Worm (Caenorhabditis elegans) whole organism, young adult: ENCODE data around the gene rde-4.

Experiments used
- B0019.2 ChIP-seq: fragments of 200-800 bp; sonication (Bioruptor generic); conservative IDR thresholded peaks from 2 replicates; pipeline ENCODE4 v1.3.6; 2022; ENCODE audit warnings: missing genetic modification reagents, missing genetic modification characterization, missing compliant biosample characterization
- B0035.1 ChIP-seq: sonication (generic microtip); optimal IDR thresholded peaks from 2 replicates; lab custom pipeline; 2016; ENCODE audit warnings: missing genetic modification characterization, mild to moderate bottlenecking, missing compliant biosample characterization, missing genotype, missing genetic modification reagents
- B0261.1 ChIP-seq: sonication (generic microtip); optimal IDR thresholded peaks from 2 replicates; lab custom pipeline; 2016; ENCODE audit warnings: mild to moderate bottlenecking, missing genetic modification characterization, moderate library complexity, missing compliant biosample characterization
- B0336.3 ChIP-seq: fragments of 200-800 bp; sonication (Bioruptor generic); IDR thresholded peaks from 2 replicates; pipeline ENCODE4 v1.3.6; 2022; ENCODE audit warnings: missing genetic modification characterization, missing compliant biosample characterization
- C17E4.6 ChIP-seq: fragments of 200-800 bp; sonication (Bioruptor generic); IDR thresholded peaks from 2 replicates; pipeline ENCODE4 v1.3.6; 2022; ENCODE audit warnings: missing genetic modification reagents, missing genetic modification characterization, missing compliant biosample characterization
- F22D6.2 ChIP-seq: sonication (generic microtip); optimal IDR thresholded peaks from 2 replicates; lab custom pipeline; 2016; ENCODE audit warnings: mild to moderate bottlenecking, missing genetic modification characterization, missing compliant biosample characterization
- F23B12.7 ChIP-seq: sonication (generic microtip); optimal IDR thresholded peaks from 2 replicates; lab custom pipeline; 2017; ENCODE audit warnings: missing genetic modification characterization, mild to moderate bottlenecking, missing compliant biosample characterization, antibody characterized with exemption, moderate library complexity; ENCODE audit not compliant: insufficient read depth
- F39B2.1 ChIP-seq: fragments of 200-800 bp; sonication (Bioruptor generic); IDR thresholded peaks from 2 replicates; pipeline ENCODE4 v1.3.6; 2022; ENCODE audit warnings: missing genetic modification reagents, missing genetic modification characterization, missing compliant biosample characterization
- K11D2.4 ChIP-seq: fragments of 200-800 bp; sonication (Bioruptor generic); IDR thresholded peaks from 2 replicates; pipeline ENCODE4 v1.3.6; 2022; ENCODE audit warnings: missing genetic modification reagents, missing genetic modification characterization, missing compliant biosample characterization
- K12H6.12 ChIP-seq: fragments of 200-800 bp; sonication (Bioruptor generic); optimal IDR thresholded peaks from 2 replicates; lab custom pipeline; 2018; ENCODE audit warnings: mild to moderate bottlenecking, missing genetic modification characterization, missing compliant biosample characterization
- Y79H2A.3 ChIP-seq: fragments of 200-800 bp; sonication (Bioruptor generic); conservative IDR thresholded peaks from 2 replicates; pipeline ENCODE4 v1.3.6; 2022; ENCODE audit warnings: missing genetic modification reagents, missing genetic modification characterization, missing compliant biosample characterization
- aptf-2 ChIP-seq: fragments of 200-800 bp; sonication (Bioruptor generic); conservative IDR thresholded peaks from 2 replicates; pipeline ENCODE4 v1.3.6; 2022; ENCODE audit warnings: missing genetic modification reagents, missing genetic modification characterization, missing compliant biosample characterization
- atf-7 ChIP-seq: sonication (generic microtip); optimal IDR thresholded peaks from 2 replicates; lab custom pipeline; 2017; ENCODE audit warnings: mild to moderate bottlenecking, missing genetic modification characterization, missing compliant biosample characterization
- athp-1 ChIP-seq: sonication (generic microtip); optimal IDR thresholded peaks from 2 replicates; lab custom pipeline; 2017; ENCODE audit warnings: mild to moderate bottlenecking, missing genetic modification characterization, missing compliant biosample characterization
- attf-6 ChIP-seq: fragments of 200-800 bp; sonication (Bioruptor generic); IDR thresholded peaks from 2 replicates; pipeline ENCODE4 v1.3.6; 2022; ENCODE audit warnings: missing genetic modification reagents, missing genetic modification characterization, missing compliant biosample characterization
- ceh-40 ChIP-seq: fragments of 200-800 bp; sonication (Bioruptor generic); IDR thresholded peaks from 2 replicates; pipeline ENCODE4 v1.3.6; 2022; ENCODE audit warnings: missing genetic modification characterization, missing compliant biosample characterization
- ceh-79 ChIP-seq: sonication (generic microtip); optimal IDR thresholded peaks from 2 replicates; lab custom pipeline; 2017; ENCODE audit warnings: mild to moderate bottlenecking, missing genetic modification characterization, missing compliant biosample characterization
- die-1 ChIP-seq: sonication (generic microtip); optimal IDR thresholded peaks from 2 replicates; lab custom pipeline; 2016; ENCODE audit warnings: missing genotype, mild to moderate bottlenecking, missing genetic modification characterization, missing compliant biosample characterization
- efl-1 ChIP-seq: fragments of 150-350 bp; optimal IDR thresholded peaks from 2 replicates; lab custom pipeline; 2014; ENCODE audit warnings: missing biosample characterization, missing genetic modification reagents, missing genetic modification characterization
- egrh-3 ChIP-seq: fragments of 200-800 bp; sonication (Bioruptor generic); IDR thresholded peaks from 2 replicates; pipeline ENCODE4 v1.3.6; 2022; ENCODE audit warnings: missing genetic modification reagents, missing genetic modification characterization, missing compliant biosample characterization
- ekl-4 ChIP-seq: fragments of 200-800 bp; sonication (Bioruptor generic); IDR thresholded peaks from 2 replicates; pipeline ENCODE4 v1.3.6; 2022; ENCODE audit warnings: missing genetic modification reagents, missing genetic modification characterization, missing compliant biosample characterization
- gei-17 ChIP-seq: fragments of 200-800 bp; sonication (Bioruptor generic); optimal IDR thresholded peaks from 2 replicates; lab custom pipeline; 2018; ENCODE audit warnings: mild to moderate bottlenecking, missing genetic modification characterization, missing compliant biosample characterization
- him-1 ChIP-seq: sonication (generic microtip); optimal IDR thresholded peaks from 2 replicates; lab custom pipeline; 2016; ENCODE audit warnings: missing genotype, missing genetic modification reagents, missing genetic modification characterization, missing compliant biosample characterization
- hlh-26 ChIP-seq: fragments of 200-800 bp; sonication (Bioruptor generic); conservative IDR thresholded peaks from 2 replicates; pipeline ENCODE4 v1.3.6; 2022; ENCODE audit warnings: missing genetic modification reagents, missing genetic modification characterization, missing compliant biosample characterization
- hsf-1 ChIP-seq: fragments of 200-800 bp; sonication (Bioruptor generic); IDR thresholded peaks from 2 replicates; pipeline ENCODE4 v1.3.6; 2022; ENCODE audit warnings: missing genetic modification reagents, missing genetic modification characterization, missing compliant biosample characterization
- lin-54 ChIP-seq: fragments of 200-800 bp; sonication (Bioruptor generic); optimal IDR thresholded peaks from 2 replicates; lab custom pipeline; 2018; ENCODE audit warnings: mild to moderate bottlenecking, missing genetic modification characterization, missing compliant biosample characterization
- madf-8 ChIP-seq: fragments of 200-800 bp; sonication (Bioruptor generic); conservative IDR thresholded peaks from 2 replicates; pipeline ENCODE4 v1.3.6; 2022; ENCODE audit warnings: missing genetic modification reagents, missing genetic modification characterization, missing compliant biosample characterization
- nfya-1 ChIP-seq: sonication (generic microtip); optimal IDR thresholded peaks from 2 replicates; lab custom pipeline; 2017; ENCODE audit warnings: antibody characterized with exemption, missing compliant biosample characterization, missing genetic modification characterization, borderline replicate concordance; ENCODE audit not compliant: insufficient read depth
- nhr-27 ChIP-seq: fragments of 200-800 bp; sonication (Bioruptor generic); optimal IDR thresholded peaks from 2 replicates; lab custom pipeline; 2018; ENCODE audit warnings: mild to moderate bottlenecking, missing genetic modification characterization, moderate library complexity, missing compliant biosample characterization
- pha-4 ChIP-seq: fragments of 150-350 bp; sonication (generic microtip); optimal IDR thresholded peaks from 2 replicates; lab custom pipeline; 2014; ENCODE audit warnings: missing biosample characterization, missing genetic modification reagents, missing genetic modification characterization
- sea-2 ChIP-seq: fragments of 200-800 bp; sonication (Bioruptor generic); IDR thresholded peaks from 2 replicates; pipeline ENCODE4 v1.3.6; 2022; ENCODE audit warnings: missing genetic modification characterization, missing compliant biosample characterization
- snpc-1.1 ChIP-seq: sonication (generic microtip); optimal IDR thresholded peaks from 2 replicates; lab custom pipeline; 2017; ENCODE audit warnings: missing genetic modification characterization, mild to moderate bottlenecking, missing compliant biosample characterization, antibody characterized with exemption, moderate library complexity, missing genotype, missing genetic modification reagents; ENCODE audit not compliant: insufficient read depth
- snpc-1.3 ChIP-seq: sonication (generic microtip); optimal IDR thresholded peaks from 2 replicates; lab custom pipeline; 2017; ENCODE audit warnings: missing genetic modification characterization, mild to moderate bottlenecking, missing compliant biosample characterization, antibody characterized with exemption, moderate library complexity, missing genotype, missing genetic modification reagents; ENCODE audit not compliant: insufficient read depth
- xnd-1 ChIP-seq: sonication (generic microtip); optimal IDR thresholded peaks from 2 replicates; lab custom pipeline; 2016; ENCODE audit warnings: missing genotype, missing genetic modification reagents, missing genetic modification characterization, missing compliant biosample characterization
- ztf-26 ChIP-seq: sonication (generic microtip); optimal IDR thresholded peaks from 2 replicates; lab custom pipeline; 2017; ENCODE audit warnings: missing genetic modification characterization, missing compliant biosample characterization
- ztf-3 ChIP-seq: fragments of 200-800 bp; sonication (Bioruptor generic); optimal IDR thresholded peaks from 2 replicates; lab custom pipeline; 2018; ENCODE audit warnings: mild to moderate bottlenecking, missing genetic modification characterization, missing compliant biosample characterization

The rde-4 gene

ce11 chrIII:10194569-10194968 lies 23.9 kb downstream of the rde-4 start:
- TF ChIP-seq pha-4 (tag; lab: Kevin White, UChicago) (no peak), aptf-2 (GFP tag; lab: Robert Waterston, UW) (no peak), him-1 (tag; lab: Kevin White, UChicago) (no peak), efl-1 (GFP tag; lab: Kevin White, UChicago) (no peak), die-1 (tag; lab: Kevin White, UChicago) (no peak), C17E4.6 (GFP tag; lab: Robert Waterston, UW) (no peak), athp-1 (tag; lab: Kevin White, UChicago) (no peak), B0019.2 (no peak), hlh-26 (GFP tag; lab: Robert Waterston, UW) (no peak), xnd-1 (tag; lab: Kevin White, UChicago) (no peak), attf-6 (GFP tag; lab: Robert Waterston, UW) (no peak), gei-17 (GFP tag; lab: Kevin White, UChicago) (no peak), F23B12.7 (no peak), lin-54 (no peak), F39B2.1 (GFP tag; lab: Robert Waterston, UW) (no peak), ztf-26 (tag; lab: Kevin White, UChicago) (no peak), B0336.3 (GFP tag; lab: Robert Waterston, UW) (no peak), hsf-1 (no peak), F22D6.2 (tag; lab: Kevin White, UChicago) (no peak)

ce11 chrIII:10188912-10189311 lies 29.5 kb downstream of the rde-4 start, which contains the start of gene epac-1:
epac-1 (plus strand) TSS chrIII:10189212.
- TF ChIP-seq nfya-1 (tag; lab: Kevin White, UChicago) (no peak), ceh-79 (tag; lab: Kevin White, UChicago) (no peak), ztf-3 (GFP tag; lab: Kevin White, UChicago) (no peak)
- TF ChIP-seq, all 124 proteins: peak for 0

- TF ChIP-seq B0261.1 (tag; lab: Kevin White, UChicago) (no peak), K12H6.12 (tag; lab: Kevin White, UChicago) (peak; percentile 22), F39B2.1 (GFP tag; lab: Robert Waterston, UW) (no peak)
- TF ChIP-seq, all 124 proteins: peak for 1
Measured at ce11 chrIII:10187840-10188239, 30.6 kb downstream of the rde-4 start.

ce11 chrIII:10186160-10186559 lies 32.3 kb downstream of the rde-4 start, which contains the start of gene unc-47:
unc-47 (minus strand) TSS chrIII:10186260.
- TF ChIP-seq snpc-1.1 (tag; lab: Kevin White, UChicago) (no peak), ekl-4 (GFP tag; lab: Robert Waterston, UW) (no peak), snpc-1.3 (no peak), atf-7 (tag; lab: Kevin White, UChicago) (no peak), B0035.1 (no peak), nhr-27 (no peak), xnd-1 (tag; lab: Kevin White, UChicago) (no peak), K11D2.4 (GFP tag; lab: Robert Waterston, UW) (no peak), ceh-40 (GFP tag; lab: Robert Waterston, UW) (no peak), madf-8 (no peak), sea-2 (GFP tag; lab: Robert Waterston, UW) (no peak), egrh-3 (no peak), Y79H2A.3 (GFP tag; lab: Robert Waterston, UW) (no peak)
- TF ChIP-seq, all 124 proteins: peak for 0
